Worm (Caenorhabditis elegans) whole organism, mixed stage, embryonic: ENCODE data around the gene F46E10.3.

Experiments
- ceh-43 ChIP-seq: fragments of 200-800 bp; sonication (Bioruptor generic); optimal IDR thresholded peaks from 2 replicates; lab custom pipeline; 2018; ENCODE audit warnings: mild to moderate bottlenecking, missing genetic modification characterization, moderate library complexity, missing compliant biosample characterization
- ceh-83 ChIP-seq: fragments of 200-800 bp; sonication (Bioruptor generic); optimal IDR thresholded peaks from 2 replicates; lab custom pipeline; 2018; ENCODE audit warnings: mild to moderate bottlenecking, missing genetic modification characterization, missing compliant biosample characterization
- ces-1 ChIP-seq: fragments of 150-350 bp; optimal IDR thresholded peaks from 2 replicates; lab custom pipeline; 2014; ENCODE audit warnings: missing biosample characterization, missing genetic modification reagents, missing genetic modification characterization
- drap-1 ChIP-seq: fragments of 200-800 bp; sonication (Bioruptor generic); optimal IDR thresholded peaks from 3 replicates; lab custom pipeline; 2018; ENCODE audit warnings: mild to moderate bottlenecking, missing genetic modification characterization, missing compliant biosample characterization
- lin-13 ChIP-seq: fragments of 150-350 bp; optimal IDR thresholded peaks from 2 replicates; lab custom pipeline; 2014; ENCODE audit warnings: missing biosample characterization, missing genetic modification characterization
- lsy-2 ChIP-seq: fragments of 150-350 bp; optimal IDR thresholded peaks from 2 replicates; lab custom pipeline; 2014; ENCODE audit warnings: missing biosample characterization, missing genetic modification characterization
- mep-1 ChIP-seq: fragments of 150-350 bp; optimal IDR thresholded peaks from 2 replicates; lab custom pipeline; 2017; ENCODE audit warnings: missing biosample characterization, missing genetic modification reagents, missing genetic modification characterization, inconsistent platforms
- nhr-237 ChIP-seq: fragments of 150-350 bp; optimal IDR thresholded peaks from 2 replicates; lab custom pipeline; 2014; ENCODE audit warnings: missing biosample characterization, missing genetic modification characterization
- nhr-28 ChIP-seq: fragments of 150-350 bp; optimal IDR thresholded peaks from 2 replicates; lab custom pipeline; 2014; ENCODE audit warnings: missing biosample characterization, missing genetic modification characterization
- snpc-4 ChIP-seq: fragments of 150-350 bp; optimal IDR thresholded peaks from 2 replicates; lab custom pipeline; 2014; ENCODE audit warnings: missing biosample characterization, missing genetic modification characterization
- sptf-1 ChIP-seq: sonication (generic microtip); optimal IDR thresholded peaks from 2 replicates; lab custom pipeline; 2017; ENCODE audit warnings: mild to moderate bottlenecking, missing genetic modification characterization, moderate library complexity, missing compliant biosample characterization
- tbx-8 ChIP-seq: fragments of 200-800 bp; sonication (Bioruptor generic); optimal IDR thresholded peaks from 2 replicates; lab custom pipeline; 2018; ENCODE audit warnings: mild to moderate bottlenecking, missing genetic modification characterization, moderate library complexity, missing compliant biosample characterization
- unc-62 ChIP-seq: fragments of 150-350 bp; optimal IDR thresholded peaks from 2 replicates; lab custom pipeline; 2014; ENCODE audit warnings: missing biosample characterization, missing genetic modification reagents, missing genetic modification characterization

ce11 chrV:6508703-6509102, 9.4 kb upstream of the F46E10.3 start, which contains the start of gene ubh-3:
- TF ChIP-seq nhr-237 (tag; lab: Kevin White, UChicago) (no peak), snpc-4 (tag; lab: Kevin White, UChicago) (no peak), lsy-2 (no peak), drap-1 (GFP tag; lab: Kevin White, UChicago) (no peak), ceh-43 (GFP tag; lab: Kevin White, UChicago) (no peak), unc-62 (GFP tag; lab: Kevin White, UChicago) (no peak), nhr-28 (tag; lab: Kevin White, UChicago) (no peak), lin-13 (tag; lab: Kevin White, UChicago) (no peak), sptf-1 (no peak), ces-1 (GFP tag; lab: Kevin White, UChicago) (no peak), ceh-83 (GFP tag; lab: Kevin White, UChicago) (no peak), mep-1 (tag; lab: Kevin White, UChicago) (no peak), tbx-8 (no peak)
